Worm (Caenorhabditis elegans) whole organism, mixed stage, embryonic: ENCODE results near the gene K02A2.1.

Experiments used
- M03D4.4 ChIP-seq: sonication (generic microtip); optimal IDR thresholded peaks from 2 replicates; lab custom pipeline; 2017; ENCODE audit warnings: mild to moderate bottlenecking, missing genetic modification characterization, missing compliant biosample characterization
- bed-3 ChIP-seq: fragments of 200-800 bp; sonication (Bioruptor generic); optimal IDR thresholded peaks from 3 replicates; lab custom pipeline; 2018; ENCODE audit warnings: mild to moderate bottlenecking, missing genetic modification characterization, moderate library complexity, missing compliant biosample characterization
- blmp-1 ChIP-seq: fragments of 150-350 bp; optimal IDR thresholded peaks from 2 replicates; lab custom pipeline; 2014; ENCODE audit warnings: missing biosample characterization, missing genetic modification characterization
- ceh-39 ChIP-seq: fragments of 150-350 bp; optimal IDR thresholded peaks from 2 replicates; lab custom pipeline; 2014; ENCODE audit warnings: missing biosample characterization, missing genetic modification characterization
- ceh-43 ChIP-seq: fragments of 200-800 bp; sonication (Bioruptor generic); optimal IDR thresholded peaks from 2 replicates; lab custom pipeline; 2018; ENCODE audit warnings: mild to moderate bottlenecking, missing genetic modification characterization, moderate library complexity, missing compliant biosample characterization
- ceh-83 ChIP-seq: fragments of 200-800 bp; sonication (Bioruptor generic); optimal IDR thresholded peaks from 2 replicates; lab custom pipeline; 2018; ENCODE audit warnings: mild to moderate bottlenecking, missing genetic modification characterization, missing compliant biosample characterization
- ces-1 ChIP-seq: fragments of 150-350 bp; optimal IDR thresholded peaks from 2 replicates; lab custom pipeline; 2014; ENCODE audit warnings: missing biosample characterization, missing genetic modification reagents, missing genetic modification characterization
- cnd-1 ChIP-seq: fragments of 200-800 bp; sonication (Bioruptor generic); optimal IDR thresholded peaks from 2 replicates; lab custom pipeline; 2018; ENCODE audit warnings: mild to moderate bottlenecking, missing genetic modification characterization, missing compliant biosample characterization
- drap-1 ChIP-seq: fragments of 200-800 bp; sonication (Bioruptor generic); optimal IDR thresholded peaks from 3 replicates; lab custom pipeline; 2018; ENCODE audit warnings: mild to moderate bottlenecking, missing genetic modification characterization, missing compliant biosample characterization
- elt-1 ChIP-seq: sonication (generic microtip); optimal IDR thresholded peaks from 2 replicates; lab custom pipeline; 2017; ENCODE audit warnings: missing genetic modification characterization, mild to moderate bottlenecking, missing compliant biosample characterization, antibody characterized with exemption, moderate library complexity, borderline replicate concordance; ENCODE audit not compliant: insufficient read depth
- elt-3 ChIP-seq: fragments of 150-350 bp; optimal IDR thresholded peaks from 2 replicates; lab custom pipeline; 2014; ENCODE audit warnings: missing biosample characterization, missing genetic modification characterization
- flh-1 ChIP-seq: fragments of 200-800 bp; sonication (Bioruptor generic); optimal IDR thresholded peaks from 2 replicates; lab custom pipeline; 2018; ENCODE audit warnings: mild to moderate bottlenecking, missing genetic modification characterization, moderate library complexity, missing compliant biosample characterization
- ham-2 ChIP-seq: fragments of 200-800 bp; sonication (Bioruptor generic); optimal IDR thresholded peaks from 2 replicates; lab custom pipeline; 2018; ENCODE audit warnings: mild to moderate bottlenecking, missing genetic modification characterization, missing compliant biosample characterization
- hlh-1 ChIP-seq: fragments of 150-350 bp; optimal IDR thresholded peaks from 2 replicates; lab custom pipeline; 2014; ENCODE audit warnings: missing biosample characterization, missing genetic modification reagents, missing genetic modification characterization
- lin-13 ChIP-seq: fragments of 150-350 bp; optimal IDR thresholded peaks from 2 replicates; lab custom pipeline; 2014; ENCODE audit warnings: missing biosample characterization, missing genetic modification characterization
- lin-32 ChIP-seq: fragments of 200-800 bp; sonication (Bioruptor generic); optimal IDR thresholded peaks from 2 replicates; lab custom pipeline; 2018; ENCODE audit warnings: mild to moderate bottlenecking, missing genetic modification characterization, missing compliant biosample characterization
- lsy-2 ChIP-seq: fragments of 150-350 bp; optimal IDR thresholded peaks from 2 replicates; lab custom pipeline; 2014; ENCODE audit warnings: missing biosample characterization, missing genetic modification characterization
- mab-5 ChIP-seq: fragments of 150-350 bp; optimal IDR thresholded peaks from 2 replicates; lab custom pipeline; 2014; ENCODE audit warnings: missing biosample characterization, missing genetic modification characterization
- mep-1 ChIP-seq: fragments of 150-350 bp; optimal IDR thresholded peaks from 2 replicates; lab custom pipeline; 2017; ENCODE audit warnings: missing biosample characterization, missing genetic modification reagents, missing genetic modification characterization, inconsistent platforms
- mls-2 ChIP-seq: sonication (generic microtip); optimal IDR thresholded peaks from 2 replicates; lab custom pipeline; 2016; ENCODE audit warnings: mild to moderate bottlenecking, missing genetic modification characterization, moderate library complexity, missing compliant biosample characterization
- nhr-12 ChIP-seq: fragments of 150-350 bp; optimal IDR thresholded peaks from 2 replicates; lab custom pipeline; 2014; ENCODE audit warnings: missing biosample characterization, missing genetic modification characterization
- nhr-2 ChIP-seq: fragments of 150-350 bp; optimal IDR thresholded peaks from 2 replicates; lab custom pipeline; 2014; ENCODE audit warnings: missing biosample characterization, missing genetic modification characterization
- nhr-237 ChIP-seq: fragments of 150-350 bp; optimal IDR thresholded peaks from 2 replicates; lab custom pipeline; 2014; ENCODE audit warnings: missing biosample characterization, missing genetic modification characterization
- nhr-28 ChIP-seq: fragments of 150-350 bp; optimal IDR thresholded peaks from 2 replicates; lab custom pipeline; 2014; ENCODE audit warnings: missing biosample characterization, missing genetic modification characterization
- nhr-76 ChIP-seq: sonication (generic microtip); optimal IDR thresholded peaks from 2 replicates; lab custom pipeline; 2017; ENCODE audit warnings: missing biosample characterization, missing genetic modification characterization
- pha-4 ChIP-seq: fragments of 150-350 bp; optimal IDR thresholded peaks from 2 replicates; lab custom pipeline; 2018; ENCODE audit warnings: missing biosample characterization, missing genetic modification reagents, missing genetic modification characterization
- sem-2 ChIP-seq: fragments of 200-800 bp; sonication (Bioruptor generic); optimal IDR thresholded peaks from 2 replicates; lab custom pipeline; 2018; ENCODE audit warnings: mild to moderate bottlenecking, missing genetic modification characterization, missing compliant biosample characterization
- snpc-4 ChIP-seq: fragments of 150-350 bp; optimal IDR thresholded peaks from 2 replicates; lab custom pipeline; 2014; ENCODE audit warnings: missing biosample characterization, missing genetic modification characterization
- sptf-1 ChIP-seq: sonication (generic microtip); optimal IDR thresholded peaks from 2 replicates; lab custom pipeline; 2017; ENCODE audit warnings: mild to moderate bottlenecking, missing genetic modification characterization, moderate library complexity, missing compliant biosample characterization
- tbx-8 ChIP-seq: fragments of 200-800 bp; sonication (Bioruptor generic); optimal IDR thresholded peaks from 2 replicates; lab custom pipeline; 2018; ENCODE audit warnings: mild to moderate bottlenecking, missing genetic modification characterization, moderate library complexity, missing compliant biosample characterization
- unc-120 ChIP-seq: sonication (generic microtip); optimal IDR thresholded peaks from 2 replicates; lab custom pipeline; 2017; ENCODE audit warnings: missing genetic modification characterization, missing compliant biosample characterization; ENCODE audit not compliant: poor library complexity, severe bottlenecking
- unc-39 ChIP-seq: fragments of 150-350 bp; optimal IDR thresholded peaks from 2 replicates; lab custom pipeline; 2014; ENCODE audit warnings: missing biosample characterization, missing genetic modification characterization
- unc-62 ChIP-seq: fragments of 150-350 bp; optimal IDR thresholded peaks from 2 replicates; lab custom pipeline; 2014; ENCODE audit warnings: missing biosample characterization, missing genetic modification reagents, missing genetic modification characterization
- zip-8 ChIP-seq: fragments of 150-350 bp; optimal IDR thresholded peaks from 2 replicates; lab custom pipeline; 2014; ENCODE audit warnings: missing biosample characterization, missing genetic modification characterization
- ztf-11 ChIP-seq: fragments of 150-350 bp; optimal IDR thresholded peaks from 2 replicates; lab custom pipeline; 2014; ENCODE audit warnings: missing biosample characterization, missing genetic modification characterization

The K02A2.1 gene

DNA sequence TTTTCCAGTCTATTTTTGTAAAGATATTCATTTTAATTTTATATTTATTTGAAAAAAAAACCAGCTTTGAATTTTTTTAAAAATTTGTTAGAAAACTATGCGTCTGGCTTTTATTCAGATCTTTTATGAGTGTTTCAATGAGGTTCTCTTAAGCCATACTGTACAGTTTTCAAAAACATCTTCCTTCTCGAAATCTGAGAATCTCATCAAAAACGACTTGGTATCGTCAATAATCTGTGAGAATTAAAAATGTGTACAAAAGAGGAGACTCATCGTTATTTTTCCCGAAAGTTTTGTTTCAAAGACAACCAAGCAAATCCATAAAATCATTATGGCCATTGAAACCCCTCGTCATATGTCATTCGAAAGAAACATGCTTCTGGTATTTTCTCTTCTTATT, 24.1 kb downstream of the K02A2.1 start, which contains the start of gene D1022.2:
TSS of gene D1022.2 (plus strand) at position 301 of the 400 bp plus-strand sequence.
- TF ChIP-seq ceh-39 (tag; lab: Kevin White, UChicago) (no peak), M03D4.4 (no peak), mab-5 (tag; lab: Kevin White, UChicago) (no peak), tbx-8 (GFP tag; lab: Kevin White, UChicago) (no peak), bed-3 (GFP tag; lab: Kevin White, UChicago) (no peak), zip-8 (no peak), sem-2 (GFP tag; lab: Kevin White, UChicago) (no peak), unc-39 (tag; lab: Kevin White, UChicago) (no peak), pha-4 (tag; lab: Kevin White, UChicago) (no peak), unc-120 (tag; lab: Kevin White, UChicago) (no peak), drap-1 (GFP tag; lab: Kevin White, UChicago) (no peak), mls-2 (tag; lab: Kevin White, UChicago) (no peak), lsy-2 (no peak), ceh-43 (GFP tag; lab: Kevin White, UChicago) (no peak), flh-1 (GFP tag; lab: Kevin White, UChicago) (no peak), elt-3 (tag; lab: Kevin White, UChicago) (no peak), ztf-11 (no peak), cnd-1 (tag; lab: Kevin White, UChicago) (no peak), unc-62 (no peak)
- TF ChIP-seq, all 35 proteins: peak for 0

DNA sequence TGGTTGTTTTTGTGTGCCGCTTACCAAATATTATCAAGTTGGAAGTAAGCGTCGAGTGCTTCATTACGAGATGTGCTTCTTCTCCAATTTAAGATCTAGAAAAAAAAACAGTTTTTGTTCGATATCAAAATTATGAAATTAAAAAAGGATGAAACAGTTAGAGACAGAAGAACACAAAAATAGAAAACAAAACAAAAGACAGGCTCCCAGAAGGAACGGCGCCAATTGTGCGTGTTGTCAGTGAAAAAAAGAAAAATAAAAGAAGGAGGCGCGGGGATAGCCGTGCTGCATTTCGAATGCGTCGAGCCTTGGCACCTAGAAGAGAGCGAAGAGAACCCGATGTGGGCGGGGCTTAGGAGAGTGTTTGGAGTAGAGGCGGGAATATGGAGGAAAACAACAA, 30.5 kb downstream of the K02A2.1 start, which contains the start of gene sro-1:
TSS of gene sro-1 (minus strand) at position 101 of the 400 bp plus-strand sequence.
- no peak for TF ChIP-seq nhr-28 (tag; lab: Kevin White, UChicago)
- no peak for TF ChIP-seq ztf-11
- TF ChIP-seq tbx-8 (GFP tag; lab: Kevin White, UChicago) = no peak
- no peak for TF ChIP-seq blmp-1 (tag; lab: Kevin White, UChicago)
- no peak for TF ChIP-seq nhr-2 (tag; lab: Kevin White, UChicago)
- TF ChIP-seq ceh-43 (GFP tag; lab: Kevin White, UChicago) = no peak
- no peak for TF ChIP-seq ceh-39 (tag; lab: Kevin White, UChicago)

- TF ChIP-seq elt-3 (tag; lab: Kevin White, UChicago) (no peak), ceh-43 (GFP tag; lab: Kevin White, UChicago) (no peak), sptf-1 (no peak), lsy-2 (no peak), elt-1 (tag; lab: Kevin White, UChicago) (no peak), ces-1 (peak; percentile 57)
- TF ChIP-seq, all 35 proteins: peak for 1
Observed at ce11 chrII:7469318-7469717, 34.3 kb downstream of the K02A2.1 start.

DNA sequence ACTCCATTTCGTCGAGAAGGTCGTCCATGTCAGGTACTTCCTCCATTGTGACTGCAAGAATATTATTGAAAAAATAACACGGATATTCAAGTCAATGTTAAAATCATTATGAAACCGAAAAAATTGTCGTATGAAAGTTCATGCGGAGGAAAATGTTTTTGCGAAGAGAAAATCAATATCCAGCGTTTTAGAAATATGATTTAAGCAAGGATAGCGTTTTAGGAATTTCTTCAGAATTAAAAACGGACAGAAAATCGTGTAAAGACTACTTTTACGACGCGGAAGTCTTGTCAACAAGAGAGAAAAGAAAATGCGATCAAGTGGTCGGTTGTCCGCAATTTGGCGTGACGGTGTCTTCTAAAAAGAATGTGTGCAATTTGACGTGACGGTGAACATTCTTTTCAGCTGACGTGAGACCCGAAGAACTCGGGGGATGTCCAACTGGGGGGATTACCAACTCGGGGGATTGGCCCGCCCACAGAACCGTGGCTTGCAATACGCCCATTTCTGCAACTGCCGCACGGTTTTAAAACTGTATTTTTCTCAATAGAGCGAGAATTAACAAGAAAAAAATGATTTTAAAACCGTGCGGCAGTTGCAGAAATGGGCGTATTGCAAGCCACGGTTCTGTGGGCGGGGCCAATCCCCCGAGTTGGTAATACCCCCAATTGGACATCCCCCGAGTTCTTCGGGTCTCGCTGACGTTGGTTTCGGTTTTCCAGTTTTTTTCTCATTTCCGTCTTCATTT, 43.6 kb downstream of the K02A2.1 start, which contains the start of the genes aka-1 and ubc-6:
TSS of gene aka-1 (minus strand) at position 51 of the 748 bp plus-strand sequence.
TSS of gene ubc-6 (plus strand) at position 701 of the 748 bp plus-strand sequence.
- TF ChIP-seq elt-3 (tag; lab: Kevin White, UChicago) = no peak
- TF ChIP-seq unc-62 = no peak
- no peak for TF ChIP-seq ztf-11
- no peak for TF ChIP-seq bed-3 (GFP tag; lab: Kevin White, UChicago)
- no peak for TF ChIP-seq mab-5 (tag; lab: Kevin White, UChicago)
- peak; percentile 63 for TF ChIP-seq lsy-2
- TF ChIP-seq lin-13 (tag; lab: Kevin White, UChicago) = peak; percentile 58
- no peak for TF ChIP-seq cnd-1 (tag; lab: Kevin White, UChicago)
- peak; percentile 51 for TF ChIP-seq unc-120 (tag; lab: Kevin White, UChicago)
- no peak for TF ChIP-seq ceh-39 (tag; lab: Kevin White, UChicago)
- TF ChIP-seq drap-1 (GFP tag; lab: Kevin White, UChicago) = peak; percentile 40
- no peak for TF ChIP-seq hlh-1
- TF ChIP-seq snpc-4 (tag; lab: Kevin White, UChicago) = no peak
- no peak for TF ChIP-seq unc-39 (tag; lab: Kevin White, UChicago)
- peak; percentile 16 for TF ChIP-seq ham-2 (GFP tag; lab: Kevin White, UChicago)
- peak; percentile 57 for TF ChIP-seq mep-1 (tag; lab: Kevin White, UChicago)
- TF ChIP-seq nhr-237 (tag; lab: Kevin White, UChicago) = no peak
- peak; percentile 22 for TF ChIP-seq mls-2 (tag; lab: Kevin White, UChicago)
- TF ChIP-seq elt-1 (tag; lab: Kevin White, UChicago) = no peak
- TF ChIP-seq blmp-1 (tag; lab: Kevin White, UChicago) = no peak
- TF ChIP-seq nhr-28 (tag; lab: Kevin White, UChicago) = no peak
- no peak for TF ChIP-seq ceh-83 (GFP tag; lab: Kevin White, UChicago)
- no peak for TF ChIP-seq pha-4 (tag; lab: Kevin White, UChicago)
- TF ChIP-seq M03D4.4 = peak; percentile 29
- no peak for TF ChIP-seq nhr-76
- TF ChIP-seq sptf-1 = peak; percentile 62
- TF ChIP-seq sem-2 (GFP tag; lab: Kevin White, UChicago) = no peak
- TF ChIP-seq ces-1 = peak; percentile 65
- no peak for TF ChIP-seq zip-8
- no peak for TF ChIP-seq ceh-43 (GFP tag; lab: Kevin White, UChicago)
- no peak for TF ChIP-seq nhr-12 (tag; lab: Kevin White, UChicago)
- TF ChIP-seq nhr-2 (tag; lab: Kevin White, UChicago) = no peak
- TF ChIP-seq lin-32 (GFP tag; lab: Kevin White, UChicago) = no peak
- no peak for TF ChIP-seq tbx-8 (GFP tag; lab: Kevin White, UChicago)
- no peak for TF ChIP-seq flh-1 (GFP tag; lab: Kevin White, UChicago)
- TF ChIP-seq, all 35 proteins: peak for 10
